Fruit fly (Drosophila melanogaster) whole organism, embryonic: ENCODE measurements around the gene CG2931.

Source experiments
- ATbp ChIP-seq: fragments of 200-800 bp; sonication (Bioruptor generic); optimal IDR thresholded peaks from 2 replicates; lab custom pipeline; 2017; ENCODE audit warnings: missing biosample characterization, mild to moderate bottlenecking, missing genetic modification characterization, missing genetic modification reagents
- Blimp-1 ChIP-seq: fragments of 200-800 bp; sonication (Bioruptor generic); optimal IDR thresholded peaks from 3 replicates; lab custom pipeline; 2018; ENCODE audit warnings: missing biosample characterization, missing genetic modification characterization, mild to moderate bottlenecking, moderate library complexity, missing genetic modification reagents
- CG10654 ChIP-seq: fragments of 200-800 bp; sonication (Bioruptor generic); optimal IDR thresholded peaks from 2 replicates; lab custom pipeline; 2016; ENCODE audit warnings: missing biosample characterization, missing genetic modification characterization
- CG11696 ChIP-seq: fragments of 200-800 bp; sonication (Bioruptor generic); IDR thresholded peaks from 2 replicates; pipeline ENCODE4 v1.3.6; 2022; ENCODE audit warnings: missing biosample characterization, missing genetic modification characterization
- CG13894 ChIP-seq: fragments of 200-800 bp; sonication (Bioruptor generic); optimal IDR thresholded peaks from 3 replicates; lab custom pipeline; 2018; ENCODE audit warnings: missing biosample characterization, mild to moderate bottlenecking, missing genetic modification characterization, moderate library complexity
- CG14050 ChIP-seq: fragments of 200-800 bp; sonication (Bioruptor generic); IDR thresholded peaks from 3 replicates; pipeline ENCODE4 v1.3.6; 2022; ENCODE audit warnings: missing biosample characterization, missing genetic modification characterization
- CG14667 ChIP-seq: fragments of 200-800 bp; sonication (Bioruptor generic); IDR thresholded peaks from 2 replicates; pipeline ENCODE4 v1.3.6; 2022; ENCODE audit warnings: missing biosample characterization, missing genetic modification characterization
- CG17328 ChIP-seq: fragments of 200-800 bp; sonication (Bioruptor generic); IDR thresholded peaks from 2 replicates; pipeline ENCODE4 v1.3.6; 2022; ENCODE audit warnings: missing biosample characterization, missing genetic modification characterization
- CG17359 ChIP-seq: fragments of 200-800 bp; sonication (Bioruptor generic); optimal IDR thresholded peaks from 3 replicates; lab custom pipeline; 2018; ENCODE audit warnings: missing biosample characterization, mild to moderate bottlenecking, missing genetic modification characterization, moderate library complexity
- CG30403 ChIP-seq: fragments of 200-800 bp; sonication (Bioruptor generic); optimal IDR thresholded peaks from 3 replicates; lab custom pipeline; 2016; ENCODE audit warnings: missing biosample characterization, missing genetic modification characterization
- CG30431 ChIP-seq: fragments of 200-800 bp; sonication (Bioruptor generic); optimal IDR thresholded peaks from 2 replicates; lab custom pipeline; 2017; ENCODE audit warnings: missing biosample characterization, missing genetic modification characterization
- CG3995 ChIP-seq: fragments of 200-800 bp; sonication (Bioruptor generic); optimal IDR thresholded peaks from 3 replicates; lab custom pipeline; 2016; ENCODE audit warnings: missing biosample characterization, missing genetic modification characterization
- CG4424 ChIP-seq: fragments of 200-800 bp; sonication (Bioruptor generic); optimal IDR thresholded peaks from 3 replicates; lab custom pipeline; 2016; ENCODE audit warnings: missing biosample characterization, missing genetic modification characterization
- CG6683 ChIP-seq: fragments of 200-800 bp; sonication (Bioruptor generic); optimal IDR thresholded peaks from 2 replicates; lab custom pipeline; 2017; ENCODE audit warnings: missing biosample characterization, mild to moderate bottlenecking, missing genetic modification characterization, missing genetic modification reagents
- CG7556 ChIP-seq: fragments of 200-800 bp; sonication (Bioruptor generic); optimal IDR thresholded peaks from 2 replicates; lab custom pipeline; 2017; ENCODE audit warnings: missing biosample characterization, mild to moderate bottlenecking, missing genetic modification characterization
- CG7963 ChIP-seq: fragments of 200-800 bp; sonication (Bioruptor generic); IDR thresholded peaks from 3 replicates; pipeline ENCODE4 v1.3.6; 2022; ENCODE audit warnings: missing biosample characterization, missing genetic modification characterization; ENCODE audit not compliant: partially characterized antibody
- CG8089 ChIP-seq: fragments of 200-800 bp; sonication (Bioruptor generic); optimal IDR thresholded peaks from 3 replicates; lab custom pipeline; 2016; ENCODE audit warnings: missing biosample characterization, missing genetic modification characterization
- D ChIP-seq, 2 experiments: fragments of 200-800 bp in 1 of 2; fragments of >200 bp in 1 of 2; sonication (Bioruptor generic) in 1 of 2; optimal IDR thresholded peaks; 2 replicates in 1 of 2; 3 replicates in 1 of 2; lab custom pipeline; 2017; ENCODE audit warnings: mild to moderate bottlenecking in 1 of 2, missing biosample characterization in 1 of 2, missing genetic modification characterization in 1 of 2, missing genetic modification reagents in 1 of 2
- D19B ChIP-seq: fragments of 200-800 bp; sonication (Bioruptor generic); optimal IDR thresholded peaks from 2 replicates; lab custom pipeline; 2017; ENCODE audit warnings: missing biosample characterization, mild to moderate bottlenecking, missing genetic modification characterization
- Dip3 ChIP-seq: fragments of 200-800 bp; sonication (Bioruptor generic); optimal IDR thresholded peaks from 3 replicates; lab custom pipeline; 2016; ENCODE audit warnings: missing biosample characterization, missing genetic modification characterization
- Doc3 ChIP-seq: fragments of 200-800 bp; sonication (Bioruptor generic); IDR thresholded peaks from 3 replicates; pipeline ENCODE4 v1.3.6; 2022; ENCODE audit warnings: missing biosample characterization, missing genetic modification characterization; ENCODE audit not compliant: partially characterized antibody
- E2f2 ChIP-seq: fragments of 200-800 bp; sonication (Bioruptor generic); IDR thresholded peaks from 2 replicates; pipeline ENCODE4 v1.3.6; 2022; ENCODE audit warnings: missing biosample characterization, missing genetic modification characterization
- Elba2 ChIP-seq: fragments of 200-800 bp; sonication (Bioruptor generic); optimal IDR thresholded peaks from 3 replicates; lab custom pipeline; 2016; ENCODE audit warnings: missing biosample characterization, missing genetic modification characterization
- Fer3 ChIP-seq: fragments of 200-800 bp; sonication (Bioruptor generic); optimal IDR thresholded peaks from 2 replicates; lab custom pipeline; 2018; ENCODE audit warnings: missing biosample characterization, mild to moderate bottlenecking, missing genetic modification characterization, moderate library complexity
- Gug ChIP-seq: fragments of 200-800 bp; sonication (Bioruptor generic); IDR thresholded peaks from 4 replicates; pipeline ENCODE4 v1.3.6; 2022; ENCODE audit warnings: missing biosample characterization, missing genetic modification characterization
- HLHmδ ChIP-seq: fragments of 200-800 bp; sonication (Bioruptor generic); optimal IDR thresholded peaks from 2 replicates; lab custom pipeline; 2018; ENCODE audit warnings: missing biosample characterization, mild to moderate bottlenecking, missing genetic modification characterization, moderate library complexity
- Hr39 ChIP-seq: fragments of >200 bp; optimal IDR thresholded peaks from 2 replicates; lab custom pipeline; 2017
- Kr ChIP-seq: fragments of 200-800 bp; sonication (Bioruptor generic); optimal IDR thresholded peaks from 2 replicates; lab custom pipeline; 2017; ENCODE audit warnings: missing biosample characterization, mild to moderate bottlenecking, missing genetic modification characterization
- Mad ChIP-seq: fragments of 200-800 bp; sonication (Bioruptor generic); optimal IDR thresholded peaks from 2 replicates; lab custom pipeline; 2016; ENCODE audit warnings: missing biosample characterization, missing genetic modification characterization
- Med ChIP-seq: fragments of 200-800 bp; sonication (Bioruptor generic); peaks from one replicate; lab custom pipeline; 2016; ENCODE audit warnings: missing biosample characterization, missing genetic modification characterization, mild to moderate bottlenecking, inconsistent platforms, moderate library complexity
- NC2β ChIP-seq: fragments of 200-800 bp; sonication (Bioruptor generic); optimal IDR thresholded peaks from 2 replicates; lab custom pipeline; 2016; ENCODE audit warnings: missing biosample characterization, missing genetic modification characterization
- NfI ChIP-seq: fragments of 200-800 bp; sonication (Bioruptor generic); optimal IDR thresholded peaks from 3 replicates; lab custom pipeline; 2018; ENCODE audit warnings: missing biosample characterization, mild to moderate bottlenecking, missing genetic modification characterization, moderate library complexity
- Optix ChIP-seq: fragments of 200-800 bp; sonication (Bioruptor generic); IDR thresholded peaks from 3 replicates; pipeline ENCODE4 v1.3.6; 2022; ENCODE audit warnings: missing biosample characterization, missing genetic modification characterization
- PHDP ChIP-seq: fragments of 200-800 bp; sonication (Bioruptor generic); optimal IDR thresholded peaks from 3 replicates; lab custom pipeline; 2018; ENCODE audit warnings: missing biosample characterization, mild to moderate bottlenecking, missing genetic modification characterization, moderate library complexity
- Scr ChIP-seq: fragments of 200-800 bp; sonication (Bioruptor generic); IDR thresholded peaks from 2 replicates; pipeline ENCODE4 v1.3.6; 2022; ENCODE audit warnings: missing biosample characterization, missing genetic modification characterization; ENCODE audit not compliant: partially characterized antibody
- Six4 ChIP-seq: fragments of 200-800 bp; sonication (Bioruptor generic); optimal IDR thresholded peaks from 2 replicates; lab custom pipeline; 2016; ENCODE audit warnings: missing biosample characterization, missing genetic modification characterization
- Ssrp ChIP-seq: fragments of 200-800 bp; sonication (Bioruptor generic); optimal IDR thresholded peaks from 2 replicates; lab custom pipeline; 2018; ENCODE audit warnings: missing biosample characterization, mild to moderate bottlenecking, missing genetic modification characterization, moderate library complexity
- bbx ChIP-seq: fragments of 200-800 bp; sonication (Bioruptor generic); IDR thresholded peaks from 2 replicates; pipeline ENCODE4 v1.3.6; 2022; ENCODE audit warnings: missing biosample characterization, missing genetic modification characterization; ENCODE audit not compliant: partially characterized antibody
- da ChIP-seq: fragments of 200-800 bp; sonication (Bioruptor generic); optimal IDR thresholded peaks from 2 replicates; lab custom pipeline; 2016; ENCODE audit warnings: missing biosample characterization, missing genetic modification characterization
- ems ChIP-seq: fragments of 200-800 bp; sonication (Bioruptor generic); optimal IDR thresholded peaks from 3 replicates; lab custom pipeline; 2016; ENCODE audit warnings: missing biosample characterization, missing genetic modification characterization
- lola ChIP-seq, 3 experiments: fragments of >200 bp in 2 of 3; fragments of 200-800 bp in 1 of 3; sonication (Bioruptor generic) in 1 of 3; optimal IDR thresholded peaks; 2 replicates each; lab custom pipeline; 2017 to 2019; ENCODE audit warnings: missing biosample characterization in 3 of 3, missing genetic modification characterization in 3 of 3, mild to moderate bottlenecking in 1 of 3, moderate library complexity in 1 of 3
- nmo ChIP-seq: fragments of 200-800 bp; sonication (Bioruptor generic); optimal IDR thresholded peaks from 2 replicates; lab custom pipeline; 2018; ENCODE audit warnings: missing biosample characterization, mild to moderate bottlenecking, missing genetic modification characterization, moderate library complexity
- pzg ChIP-seq: fragments of 200-800 bp; sonication (Bioruptor generic); optimal IDR thresholded peaks from 3 replicates; lab custom pipeline; 2018; ENCODE audit warnings: missing biosample characterization, mild to moderate bottlenecking, missing genetic modification characterization, moderate library complexity
- sc ChIP-seq, 3 experiments: fragments of >200 bp in 2 of 3; fragments of 200-800 bp in 1 of 3; sonication (Bioruptor generic) in 1 of 3; optimal IDR thresholded peaks; 2 replicates in 2 of 3; 3 replicates in 1 of 3; lab custom pipeline; 2017; ENCODE audit warnings: mild to moderate bottlenecking in 1 of 3, missing biosample characterization in 1 of 3, missing genetic modification characterization in 1 of 3, missing genetic modification reagents in 1 of 3
- so ChIP-seq: fragments of 200-800 bp; sonication (Bioruptor generic); IDR thresholded peaks from 3 replicates; pipeline ENCODE4 v1.3.6; 2022; ENCODE audit warnings: missing biosample characterization, missing genetic modification characterization
- stc ChIP-seq: fragments of 200-800 bp; sonication (Bioruptor generic); IDR thresholded peaks from 2 replicates; pipeline ENCODE4 v1.3.6; 2022; ENCODE audit warnings: missing biosample characterization, missing genetic modification characterization
- tap ChIP-seq: fragments of 200-800 bp; optimal IDR thresholded peaks from 3 replicates; lab custom pipeline; 2019; ENCODE audit warnings: missing biosample characterization, mild to moderate bottlenecking, missing genetic modification characterization, moderate library complexity
- twi ChIP-seq: fragments of 200-800 bp; optimal IDR thresholded peaks from 2 replicates; lab custom pipeline; 2019; ENCODE audit warnings: missing biosample characterization, mild to moderate bottlenecking, missing genetic modification characterization, moderate library complexity
- vnd ChIP-seq: fragments of 200-800 bp; sonication (Bioruptor generic); IDR thresholded peaks from 3 replicates; pipeline ENCODE4 v1.3.6; 2022; ENCODE audit warnings: missing biosample characterization, missing genetic modification characterization; ENCODE audit not compliant: partially characterized antibody

Gene CG2931

dm6 chr3R:5518627-5519026 lies 49.8 kb downstream of the CG2931 start (continued):
- TF ChIP-seq so (peak; percentile 50; the same call in 1 of the 3 replicates), Scr (GFP tag; lab: Robert Waterston, UW) (no peak), CG13894 (tag; lab: Kevin White, UChicago) (no peak), Blimp-1 (GFP tag; lab: Kevin White, UChicago) (peak; percentile 56), D (optimal IDR thresholded peaks at IDR 0.05; lab: Kevin White, UChicago) (no peak), D (GFP tag; optimal IDR thresholded peaks at IDR 0.05; lab: Kevin White, UChicago) (peak; percentile 60), Dip3 (GFP tag; lab: Kevin White, UChicago) (no peak), ems (GFP tag; lab: Kevin White, UChicago) (peak; percentile 11), twi (no peak), Elba2 (GFP tag; lab: Kevin White, UChicago) (no peak), NfI (peak; percentile 53), CG10654 (GFP tag; lab: Kevin White, UChicago) (peak; percentile 4), Optix (GFP tag; lab: Robert Waterston, UW) (peak; percentile 17; the same call in 1 of the 3 replicates), Gug (GFP tag; lab: Robert Waterston, UW) (peak; percentile 40; the same call in 1 of the 4 replicates), sc (optimal IDR thresholded peaks at IDR 0.05; lab: Kevin White, UChicago) (no peak), sc (GFP tag; optimal IDR thresholded peaks at IDR 0.05; lab: Kevin White, UChicago) (peak; percentile 20), stc (GFP tag; lab: Robert Waterston, UW) (peak; percentile 43; the same call in 1 of the 2 replicates), nmo (GFP tag; lab: Kevin White, UChicago) (peak; percentile 49), CG6683 (no peak), CG7963 (GFP tag; lab: Robert Waterston, UW) (no peak), CG14050 (GFP tag; lab: Robert Waterston, UW) (peak; percentile 9; the same call in 1 of the 3 replicates), CG7556 (peak; percentile 35), PHDP (tag; lab: Kevin White, UChicago) (peak; percentile 31), da (GFP tag; lab: Kevin White, UChicago) (peak; percentile 35), Doc3 (GFP tag; lab: Robert Waterston, UW) (no peak), CG30431 (GFP tag; lab: Kevin White, UChicago) (peak; percentile 34), tap (tag; lab: Kevin White, UChicago) (peak; percentile 60), CG17359 (tag; lab: Kevin White, UChicago) (peak; percentile 68), NC2β (GFP tag; lab: Kevin White, UChicago) (peak; percentile 11), CG17328 (GFP tag; lab: Robert Waterston, UW) (peak; percentile 55), Hr39 (lab: Kevin White, UChicago) (no peak), CG4424 (peak; percentile 61), vnd (no peak), pzg (no peak), CG30403 (GFP tag; lab: Kevin White, UChicago) (peak; percentile 58), CG8089 (peak; percentile 53), CG3995 (no peak), CG14667 (GFP tag; lab: Robert Waterston, UW) (no peak), Kr (GFP tag; lab: Kevin White, UChicago) (no peak), CG11696 (GFP tag; lab: Robert Waterston, UW) (peak; percentile 8; the same call in 1 of the 2 replicates), bbx (no peak), Med (GFP tag; lab: Kevin White, UChicago) (peak; percentile 93), E2f2 (no peak), HLHmδ (peak; percentile 43), Fer3 (peak; percentile 15), lola (GFP tag; optimal IDR thresholded peaks at IDR 0.05; lab: Kevin White, UChicago) (peak in 1 of 3 experiments; percentile 50), Mad (GFP tag; lab: Kevin White, UChicago) (peak; percentile 50), ATbp (peak; percentile 67), D19B (GFP tag; lab: Kevin White, UChicago) (peak; percentile 17), Ssrp (tag; lab: Kevin White, UChicago) (peak; percentile 60), Six4 (GFP tag; lab: Kevin White, UChicago) (peak; percentile 24)
